Worm (Caenorhabditis elegans) whole organism, mixed stage, embryonic: Measurements from ENCODE around the gene F14H3.14.

Source experiments
- M03D4.4 ChIP-seq: sonication (generic microtip); optimal IDR thresholded peaks from 2 replicates; lab custom pipeline; 2017; ENCODE audit warnings: mild to moderate bottlenecking, missing genetic modification characterization, missing compliant biosample characterization
- bed-3 ChIP-seq: fragments of 200-800 bp; sonication (Bioruptor generic); optimal IDR thresholded peaks from 3 replicates; lab custom pipeline; 2018; ENCODE audit warnings: mild to moderate bottlenecking, missing genetic modification characterization, moderate library complexity, missing compliant biosample characterization
- blmp-1 ChIP-seq: fragments of 150-350 bp; optimal IDR thresholded peaks from 2 replicates; lab custom pipeline; 2014; ENCODE audit warnings: missing biosample characterization, missing genetic modification characterization
- ceh-39 ChIP-seq: fragments of 150-350 bp; optimal IDR thresholded peaks from 2 replicates; lab custom pipeline; 2014; ENCODE audit warnings: missing biosample characterization, missing genetic modification characterization
- ceh-43 ChIP-seq: fragments of 200-800 bp; sonication (Bioruptor generic); optimal IDR thresholded peaks from 2 replicates; lab custom pipeline; 2018; ENCODE audit warnings: mild to moderate bottlenecking, missing genetic modification characterization, moderate library complexity, missing compliant biosample characterization
- ces-1 ChIP-seq: fragments of 150-350 bp; optimal IDR thresholded peaks from 2 replicates; lab custom pipeline; 2014; ENCODE audit warnings: missing biosample characterization, missing genetic modification reagents, missing genetic modification characterization
- cnd-1 ChIP-seq: fragments of 200-800 bp; sonication (Bioruptor generic); optimal IDR thresholded peaks from 2 replicates; lab custom pipeline; 2018; ENCODE audit warnings: mild to moderate bottlenecking, missing genetic modification characterization, missing compliant biosample characterization
- drap-1 ChIP-seq: fragments of 200-800 bp; sonication (Bioruptor generic); optimal IDR thresholded peaks from 3 replicates; lab custom pipeline; 2018; ENCODE audit warnings: mild to moderate bottlenecking, missing genetic modification characterization, missing compliant biosample characterization
- elt-1 ChIP-seq: sonication (generic microtip); optimal IDR thresholded peaks from 2 replicates; lab custom pipeline; 2017; ENCODE audit warnings: missing genetic modification characterization, mild to moderate bottlenecking, missing compliant biosample characterization, antibody characterized with exemption, moderate library complexity, borderline replicate concordance; ENCODE audit not compliant: insufficient read depth
- elt-3 ChIP-seq: fragments of 150-350 bp; optimal IDR thresholded peaks from 2 replicates; lab custom pipeline; 2014; ENCODE audit warnings: missing biosample characterization, missing genetic modification characterization
- flh-1 ChIP-seq: fragments of 200-800 bp; sonication (Bioruptor generic); optimal IDR thresholded peaks from 2 replicates; lab custom pipeline; 2018; ENCODE audit warnings: mild to moderate bottlenecking, missing genetic modification characterization, moderate library complexity, missing compliant biosample characterization
- ham-2 ChIP-seq: fragments of 200-800 bp; sonication (Bioruptor generic); optimal IDR thresholded peaks from 2 replicates; lab custom pipeline; 2018; ENCODE audit warnings: mild to moderate bottlenecking, missing genetic modification characterization, missing compliant biosample characterization
- hlh-1 ChIP-seq: fragments of 150-350 bp; optimal IDR thresholded peaks from 2 replicates; lab custom pipeline; 2014; ENCODE audit warnings: missing biosample characterization, missing genetic modification reagents, missing genetic modification characterization
- lin-32 ChIP-seq: fragments of 200-800 bp; sonication (Bioruptor generic); optimal IDR thresholded peaks from 2 replicates; lab custom pipeline; 2018; ENCODE audit warnings: mild to moderate bottlenecking, missing genetic modification characterization, missing compliant biosample characterization
- lsy-2 ChIP-seq: fragments of 150-350 bp; optimal IDR thresholded peaks from 2 replicates; lab custom pipeline; 2014; ENCODE audit warnings: missing biosample characterization, missing genetic modification characterization
- mab-5 ChIP-seq: fragments of 150-350 bp; optimal IDR thresholded peaks from 2 replicates; lab custom pipeline; 2014; ENCODE audit warnings: missing biosample characterization, missing genetic modification characterization
- nhr-2 ChIP-seq: fragments of 150-350 bp; optimal IDR thresholded peaks from 2 replicates; lab custom pipeline; 2014; ENCODE audit warnings: missing biosample characterization, missing genetic modification characterization
- nhr-237 ChIP-seq: fragments of 150-350 bp; optimal IDR thresholded peaks from 2 replicates; lab custom pipeline; 2014; ENCODE audit warnings: missing biosample characterization, missing genetic modification characterization
- nhr-28 ChIP-seq: fragments of 150-350 bp; optimal IDR thresholded peaks from 2 replicates; lab custom pipeline; 2014; ENCODE audit warnings: missing biosample characterization, missing genetic modification characterization
- pha-4 ChIP-seq: fragments of 150-350 bp; optimal IDR thresholded peaks from 2 replicates; lab custom pipeline; 2018; ENCODE audit warnings: missing biosample characterization, missing genetic modification reagents, missing genetic modification characterization
- sem-2 ChIP-seq: fragments of 200-800 bp; sonication (Bioruptor generic); optimal IDR thresholded peaks from 2 replicates; lab custom pipeline; 2018; ENCODE audit warnings: mild to moderate bottlenecking, missing genetic modification characterization, missing compliant biosample characterization
- snpc-4 ChIP-seq: fragments of 150-350 bp; optimal IDR thresholded peaks from 2 replicates; lab custom pipeline; 2014; ENCODE audit warnings: missing biosample characterization, missing genetic modification characterization
- sptf-1 ChIP-seq: sonication (generic microtip); optimal IDR thresholded peaks from 2 replicates; lab custom pipeline; 2017; ENCODE audit warnings: mild to moderate bottlenecking, missing genetic modification characterization, moderate library complexity, missing compliant biosample characterization
- tbx-8 ChIP-seq: fragments of 200-800 bp; sonication (Bioruptor generic); optimal IDR thresholded peaks from 2 replicates; lab custom pipeline; 2018; ENCODE audit warnings: mild to moderate bottlenecking, missing genetic modification characterization, moderate library complexity, missing compliant biosample characterization
- unc-120 ChIP-seq: sonication (generic microtip); optimal IDR thresholded peaks from 2 replicates; lab custom pipeline; 2017; ENCODE audit warnings: missing genetic modification characterization, missing compliant biosample characterization; ENCODE audit not compliant: poor library complexity, severe bottlenecking
- unc-39 ChIP-seq: fragments of 150-350 bp; optimal IDR thresholded peaks from 2 replicates; lab custom pipeline; 2014; ENCODE audit warnings: missing biosample characterization, missing genetic modification characterization
- unc-62 ChIP-seq: fragments of 150-350 bp; optimal IDR thresholded peaks from 2 replicates; lab custom pipeline; 2014; ENCODE audit warnings: missing biosample characterization, missing genetic modification reagents, missing genetic modification characterization
- zip-8 ChIP-seq: fragments of 150-350 bp; optimal IDR thresholded peaks from 2 replicates; lab custom pipeline; 2014; ENCODE audit warnings: missing biosample characterization, missing genetic modification characterization

The F14H3.14 gene

DNA sequence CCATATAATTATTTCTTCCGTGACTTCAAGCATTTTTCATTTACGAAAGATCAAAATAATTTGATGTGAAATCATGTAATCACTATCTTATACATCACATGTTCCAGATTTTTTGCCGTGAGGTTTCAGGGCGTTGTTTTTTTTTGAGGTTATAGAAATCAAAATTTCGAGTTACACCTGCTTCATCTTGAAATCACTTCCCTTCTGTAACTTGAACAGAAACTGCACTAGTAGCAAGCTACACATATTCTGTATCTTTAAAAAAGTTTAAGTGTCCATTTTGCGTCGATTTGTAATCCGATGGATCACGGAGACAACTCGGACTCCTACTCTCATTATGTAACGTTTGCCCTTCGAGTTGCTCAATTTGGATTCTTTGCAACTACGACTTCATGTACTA is 28.0 kb upstream of the F14H3.14 start, which contains the start of gene F22B8.3:
Gene F22B8.3, plus strand, starts transcription at position 301 of the 400 bp plus-strand sequence.
- TF ChIP-seq bed-3 (GFP tag; lab: Kevin White, UChicago) (no peak), drap-1 (GFP tag; lab: Kevin White, UChicago) (no peak), lin-32 (no peak), ceh-43 (no peak), snpc-4 (tag; lab: Kevin White, UChicago) (no peak), blmp-1 (tag; lab: Kevin White, UChicago) (no peak), flh-1 (GFP tag; lab: Kevin White, UChicago) (no peak), sem-2 (GFP tag; lab: Kevin White, UChicago) (no peak)

DNA sequence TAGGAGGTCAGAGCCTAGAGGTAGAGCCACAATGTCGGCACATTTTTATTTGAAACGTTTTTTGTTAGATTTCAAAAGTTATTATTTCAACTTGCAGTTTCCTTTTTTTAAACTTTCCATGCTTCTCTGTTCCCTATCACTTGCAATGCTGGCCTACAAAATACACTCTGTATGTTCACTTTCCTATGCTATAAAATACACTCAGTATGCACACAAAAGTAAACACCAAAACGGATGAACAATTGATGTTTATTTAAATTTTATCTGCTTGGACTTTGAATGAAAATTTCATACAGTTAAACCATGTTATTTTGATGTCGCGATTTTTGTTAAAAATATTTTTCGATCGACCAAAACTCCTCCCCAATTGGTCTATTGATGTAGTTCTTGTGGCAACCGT is 18.0 kb upstream of the F14H3.14 start:
- TF ChIP-seq mab-5 (tag; lab: Kevin White, UChicago) (no peak), sem-2 (GFP tag; lab: Kevin White, UChicago) (no peak), nhr-2 (tag; lab: Kevin White, UChicago) (no peak)

DNA sequence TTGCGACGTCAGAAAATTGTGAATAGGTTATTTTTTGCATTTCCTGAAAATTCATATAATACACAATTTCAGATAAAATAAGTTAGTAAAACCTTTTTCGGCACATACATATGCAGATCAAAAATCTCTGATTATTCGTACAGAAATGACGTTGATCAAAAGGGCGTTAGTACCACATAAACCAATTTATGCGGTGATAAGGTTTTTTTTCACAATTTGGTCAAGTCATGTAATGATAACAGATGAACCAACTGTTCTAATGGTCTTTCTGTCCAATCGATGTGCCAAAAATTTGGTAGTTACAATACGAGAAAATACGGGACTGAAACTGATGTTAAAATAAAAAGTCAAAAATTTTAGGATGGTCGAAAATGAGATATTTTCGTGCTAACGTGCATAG is 17.4 kb upstream of the F14H3.14 start:
- TF ChIP-seq nhr-2 (tag; lab: Kevin White, UChicago) (no peak), unc-120 (tag; lab: Kevin White, UChicago) (no peak), elt-3 (tag; lab: Kevin White, UChicago) (no peak), zip-8 (no peak), mab-5 (tag; lab: Kevin White, UChicago) (no peak), nhr-237 (no peak), elt-1 (tag; lab: Kevin White, UChicago) (no peak), bed-3 (GFP tag; lab: Kevin White, UChicago) (no peak), drap-1 (GFP tag; lab: Kevin White, UChicago) (no peak), snpc-4 (tag; lab: Kevin White, UChicago) (no peak), unc-39 (no peak), flh-1 (GFP tag; lab: Kevin White, UChicago) (no peak), pha-4 (tag; lab: Kevin White, UChicago) (no peak), ham-2 (GFP tag; lab: Kevin White, UChicago) (no peak), ceh-43 (no peak)

DNA sequence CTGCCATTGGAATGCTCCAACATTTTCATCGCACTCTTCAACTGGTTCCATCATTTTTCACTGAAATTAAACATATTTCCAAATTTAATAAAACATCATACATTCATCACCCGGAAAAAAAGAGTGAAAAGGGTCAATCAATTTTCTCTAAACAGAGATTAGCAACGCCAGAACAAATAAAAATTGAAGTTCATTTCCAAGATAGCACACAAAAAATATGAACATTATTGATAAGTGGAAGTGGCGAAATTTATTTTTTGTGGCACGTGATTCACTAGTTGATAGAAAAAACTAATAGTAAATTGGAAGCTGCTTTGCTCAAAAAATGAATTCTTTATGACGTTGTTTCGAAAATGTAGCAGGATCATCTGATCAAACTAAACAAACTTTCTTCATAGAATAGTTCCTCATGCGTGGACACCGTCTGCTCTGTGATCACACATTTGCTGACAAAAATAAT is 12.6 kb upstream of the F14H3.14 start, which contains the start of the genes F14H3.12 and srj-29:
Gene F14H3.12, minus strand, starts transcription at position 74 of the 460 bp plus-strand sequence.
Gene srj-29, plus strand, starts transcription at position 410 of the 460 bp plus-strand sequence.
- TF ChIP-seq mab-5 (tag; lab: Kevin White, UChicago) (no peak), nhr-2 (tag; lab: Kevin White, UChicago) (no peak), ham-2 (GFP tag; lab: Kevin White, UChicago) (no peak), hlh-1 (tag; lab: Kevin White, UChicago) (no peak), pha-4 (tag; lab: Kevin White, UChicago) (no peak), lsy-2 (tag; lab: Kevin White, UChicago) (no peak), snpc-4 (tag; lab: Kevin White, UChicago) (no peak), nhr-28 (no peak)

DNA sequence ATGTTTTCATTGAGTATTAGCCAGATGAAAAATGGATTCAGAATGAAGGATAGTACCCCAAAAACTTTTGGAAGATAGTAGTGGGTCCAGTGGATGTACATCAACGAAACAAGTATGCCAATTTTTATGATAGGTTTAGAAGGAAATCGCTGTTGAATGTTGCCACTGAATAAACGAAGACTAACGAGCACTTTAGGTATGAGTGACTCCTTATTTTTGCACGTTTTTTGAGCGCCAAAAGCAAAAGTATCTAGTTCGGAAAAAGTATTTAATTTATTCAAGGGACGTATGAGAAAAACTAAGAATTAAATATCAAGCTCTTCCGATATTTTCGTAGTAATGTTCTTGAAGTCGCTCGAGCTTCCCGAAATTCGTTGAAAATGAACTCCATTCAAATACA is 11.2 kb upstream of the F14H3.14 start, which contains the start of gene srj-10:
Gene srj-10, minus strand, starts transcription at position 101 of the 400 bp plus-strand sequence.
- TF ChIP-seq nhr-237 (no peak), sptf-1 (tag; lab: Kevin White, UChicago) (no peak), pha-4 (tag; lab: Kevin White, UChicago) (no peak), cnd-1 (no peak), drap-1 (GFP tag; lab: Kevin White, UChicago) (no peak), unc-62 (GFP tag; lab: Kevin White, UChicago) (no peak), ces-1 (no peak), flh-1 (GFP tag; lab: Kevin White, UChicago) (no peak), bed-3 (GFP tag; lab: Kevin White, UChicago) (no peak), elt-1 (tag; lab: Kevin White, UChicago) (no peak), lin-32 (no peak), snpc-4 (tag; lab: Kevin White, UChicago) (no peak), unc-39 (no peak), hlh-1 (tag; lab: Kevin White, UChicago) (no peak), M03D4.4 (tag; lab: Kevin White, UChicago) (no peak), nhr-2 (tag; lab: Kevin White, UChicago) (no peak), zip-8 (no peak), mab-5 (tag; lab: Kevin White, UChicago) (no peak), tbx-8 (GFP tag; lab: Kevin White, UChicago) (no peak), ceh-39 (tag; lab: Kevin White, UChicago) (no peak)
